Worm (Caenorhabditis elegans): ENCODE results near the gene acp-4.

DNA sequence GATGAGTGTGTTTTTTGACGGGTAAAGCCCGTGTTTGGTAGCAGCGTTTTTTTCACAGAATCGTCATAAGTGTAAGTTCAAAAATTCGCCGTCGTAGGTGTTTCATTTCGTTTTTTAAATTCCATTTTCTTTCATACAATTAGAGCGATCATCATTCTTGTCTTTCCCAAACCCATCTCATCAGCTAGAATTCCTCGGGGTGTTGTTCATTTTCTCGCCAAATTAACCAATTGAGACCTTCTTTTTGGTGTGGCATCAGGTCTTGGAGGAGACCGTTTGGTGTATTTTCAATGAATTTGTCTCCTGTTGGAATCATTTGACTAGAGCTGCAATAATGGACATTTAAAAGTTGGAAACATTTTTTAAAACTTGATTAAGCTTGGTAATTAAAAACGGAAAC is 38.0 kb upstream of the acp-4 start:
- TF ChIP-seq T26A5.8 (tag; optimal IDR thresholded peaks at IDR 0.05): no peak
- no peak for TF ChIP-seq Y56A3A.18 (GFP tag; IDR thresholded peaks at IDR 0.05)
- no peak for TF ChIP-seq rec-8 (tag; optimal IDR thresholded peaks at IDR 0.05)
- no peak for TF ChIP-seq ceh-91 (GFP tag; IDR thresholded peaks at IDR 0.05)
- no peak for TF ChIP-seq aptf-2 (GFP tag; conservative IDR thresholded peaks at IDR 0.05)
- TF ChIP-seq somi-1 (GFP tag; optimal IDR thresholded peaks at IDR 0.05): no peak
- no peak for TF ChIP-seq B0035.1 (tag; optimal IDR thresholded peaks at IDR 0.05)
- no peak for TF ChIP-seq ama-1 (optimal IDR thresholded peaks at IDR 0.05)
- TF ChIP-seq ama-1 (GFP tag; optimal IDR thresholded peaks at IDR 0.05): no peak
- no peak for TF ChIP-seq atf-7 (tag; optimal IDR thresholded peaks at IDR 0.05)
- TF ChIP-seq unc-130 (GFP tag; optimal IDR thresholded peaks at IDR 0.05): no peak
- TF ChIP-seq cebp-2 (GFP tag; IDR thresholded peaks at IDR 0.05): no peak
- TF ChIP-seq lin-40 (tag; optimal IDR thresholded peaks at IDR 0.05): no peak
- TF ChIP-seq mes-4 (tag; optimal IDR thresholded peaks at IDR 0.05): no peak
- TF ChIP-seq rcor-1 (GFP tag; IDR thresholded peaks at IDR 0.05): no peak
